Fruit fly (Drosophila melanogaster) Kc167 (cell line): ENCODE measurements around the gene CG10803.

Source experiments
- Myc ChIP-seq: fragments of >200 bp; optimal IDR thresholded peaks from 2 replicates; lab custom pipeline; 2017; ENCODE audit warnings: missing external identifiers
- Sin3A ChIP-seq: fragments of >200 bp; optimal IDR thresholded peaks from 2 replicates; lab custom pipeline; 2018; ENCODE audit warnings: missing external identifiers
- h ChIP-seq: fragments of >200 bp; optimal IDR thresholded peaks from 3 replicates; lab custom pipeline; 2018; ENCODE audit warnings: missing external identifiers
- insv ChIP-seq: fragments of >200 bp; optimal IDR thresholded peaks from 3 replicates; lab custom pipeline; 2018; ENCODE audit warnings: missing external identifiers
- psq ChIP-seq: fragments of >200 bp; optimal IDR thresholded peaks from 2 replicates; lab custom pipeline; 2017; ENCODE audit warnings: missing external identifiers
- ttk ChIP-seq: sonication (Bioruptor generic); optimal IDR thresholded peaks from 2 replicates; lab custom pipeline; 2017; ENCODE audit warnings: missing external identifiers

Gene CG10803

dm6 chrX:3473636-3474035 is 11.8 kb upstream of the CG10803 start:
- TF ChIP-seq insv (lab: Kevin White, UChicago) (no peak), Myc (lab: Kevin White, UChicago) (no peak), Sin3A (lab: Kevin White, UChicago) (no peak), h (lab: Kevin White, UChicago) (no peak), ttk (lab: Kevin White, UChicago) (no peak), psq (no peak)

DNA sequence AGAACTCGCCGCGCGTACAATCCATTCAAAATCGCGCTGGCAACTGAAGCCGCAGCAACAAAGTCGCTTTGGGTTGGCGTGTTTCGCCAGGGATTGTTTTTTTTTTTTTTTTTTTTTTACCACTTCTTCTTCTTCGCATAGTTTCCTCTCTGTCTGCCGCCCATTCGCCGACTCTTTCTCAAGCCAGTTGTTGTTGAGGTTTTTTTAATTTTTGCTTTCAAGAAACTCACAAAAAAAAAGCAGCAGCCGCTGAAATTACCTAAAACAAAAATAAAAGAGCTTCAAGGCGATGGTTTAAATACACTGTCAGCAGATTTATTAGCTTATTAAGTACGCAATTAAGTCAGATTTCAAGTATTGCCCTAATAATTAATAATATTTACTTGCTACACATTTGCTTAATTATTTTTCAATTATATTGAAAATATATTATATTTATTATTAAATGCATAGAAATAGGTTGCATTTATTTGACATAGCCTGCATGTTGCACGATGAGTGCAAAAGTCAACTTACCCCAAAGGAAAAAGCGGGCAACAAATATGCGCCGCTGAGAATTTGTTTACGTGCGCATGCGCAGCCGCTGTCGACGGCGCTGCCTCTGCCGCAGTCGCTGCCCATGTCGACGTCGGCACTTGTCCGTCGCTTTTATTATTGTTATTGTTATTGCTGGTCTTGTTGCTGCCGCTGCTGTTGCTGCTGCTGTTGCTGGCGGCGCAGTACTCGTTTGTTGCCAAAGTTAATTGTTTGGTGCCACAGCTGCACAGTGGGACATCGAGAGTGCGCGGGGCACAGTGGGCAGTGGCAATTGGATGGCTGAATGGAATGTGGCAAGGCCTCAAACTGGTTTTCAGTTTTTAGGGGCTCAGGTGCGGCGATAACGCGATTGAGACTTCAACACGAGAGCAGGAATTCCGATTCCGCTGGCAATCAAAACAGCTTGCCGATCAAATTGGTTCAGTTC is 10.7 kb upstream of the CG10803 start, which contains the start of gene CG12206:
TSS of gene CG12206 (minus strand) at position 49 of the 964 bp plus-strand sequence.
- no peak for TF ChIP-seq Sin3A (lab: Kevin White, UChicago)
- no peak for TF ChIP-seq insv (lab: Kevin White, UChicago)
- TF ChIP-seq psq, result no peak
- no peak for TF ChIP-seq h (lab: Kevin White, UChicago)
- no peak for TF ChIP-seq ttk (lab: Kevin White, UChicago)
- no peak for TF ChIP-seq Myc (lab: Kevin White, UChicago)

DNA sequence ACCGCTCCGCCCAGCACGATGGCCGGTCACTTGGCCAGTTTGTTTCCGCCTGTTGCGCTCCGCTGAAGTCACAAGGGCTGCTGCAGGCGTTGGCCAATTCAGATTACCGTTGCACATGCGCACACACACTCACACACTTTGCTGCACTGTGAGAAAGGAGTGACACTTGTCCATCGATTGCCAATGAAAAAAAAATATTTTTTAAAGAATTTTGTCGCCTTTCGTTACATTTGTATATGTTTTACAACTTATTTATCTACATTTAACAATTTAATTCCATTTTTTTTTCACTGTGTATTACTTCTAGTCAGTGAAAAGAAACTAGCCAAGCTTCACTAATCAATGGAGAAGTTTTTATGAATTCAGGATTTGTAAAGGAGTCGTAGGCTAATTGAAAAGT is 9.4 kb upstream of the CG10803 start:
- TF ChIP-seq psq (no peak), Sin3A (lab: Kevin White, UChicago) (no peak), h (lab: Kevin White, UChicago) (no peak), ttk (lab: Kevin White, UChicago) (no peak), Myc (lab: Kevin White, UChicago) (no peak), insv (lab: Kevin White, UChicago) (no peak)

- TF ChIP-seq Myc (lab: Kevin White, UChicago) (no peak), ttk (lab: Kevin White, UChicago) (no peak), Sin3A (lab: Kevin White, UChicago) (no peak), insv (lab: Kevin White, UChicago) (no peak), psq (no peak), h (lab: Kevin White, UChicago) (no peak)
Measured at dm6 chrX:3481034-3481433, 4.4 kb upstream of the CG10803 start.

DNA sequence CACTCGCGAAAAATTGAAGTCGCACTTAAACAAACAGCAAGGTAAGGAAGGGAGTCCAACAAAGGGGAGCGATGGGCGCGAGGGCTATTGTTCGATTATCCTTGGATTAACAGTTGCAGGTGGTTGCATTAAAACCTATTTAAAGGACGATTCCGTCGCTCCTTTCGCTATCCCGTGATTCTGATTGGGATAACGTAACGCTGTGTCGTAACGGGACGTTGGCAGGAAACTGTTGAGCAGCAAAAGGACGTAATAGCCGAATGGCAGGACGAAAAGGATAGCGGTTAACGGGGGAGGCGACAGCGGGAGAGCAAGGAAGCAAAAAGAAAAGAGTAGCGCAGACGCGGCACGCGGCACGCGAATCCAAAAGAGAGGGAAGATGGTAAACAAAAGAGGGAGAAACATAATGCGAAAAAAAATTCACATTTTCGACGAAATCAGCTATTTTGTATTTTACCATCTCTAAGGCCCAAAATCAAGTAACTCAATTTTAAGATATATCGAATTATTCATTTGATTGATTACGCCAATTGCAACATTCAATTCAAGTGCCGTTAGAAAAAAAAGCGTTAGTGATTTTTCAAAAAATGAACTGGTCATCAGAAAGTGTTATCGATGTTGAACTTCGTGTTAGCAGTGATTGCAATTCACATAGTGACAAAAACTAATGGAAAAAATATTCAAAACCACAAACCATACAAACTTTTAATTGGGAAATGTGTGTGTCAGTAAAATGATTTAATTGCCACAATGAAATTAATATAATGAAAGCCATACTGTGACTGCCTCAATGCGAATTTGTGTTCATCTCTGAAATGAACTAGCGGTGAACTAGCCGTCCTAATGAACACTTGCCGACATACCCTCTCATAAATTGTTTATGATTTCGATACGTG is 3.1 kb upstream of the CG10803 start, which contains the start of the genes CG10804 and CG10802:
TSS of gene CG10804 (minus strand) at position 204 of the 896 bp plus-strand sequence.
TSS of gene CG10802 (plus strand) at position 847 of the 896 bp plus-strand sequence.
- TF ChIP-seq insv (lab: Kevin White, UChicago), result no peak
- no peak for TF ChIP-seq h (lab: Kevin White, UChicago)
- no peak for TF ChIP-seq Myc (lab: Kevin White, UChicago)
- TF ChIP-seq ttk (lab: Kevin White, UChicago), result no peak
- TF ChIP-seq Sin3A (lab: Kevin White, UChicago), result no peak
- TF ChIP-seq psq, result no peak

- TF ChIP-seq h (lab: Kevin White, UChicago) (no peak), Sin3A (lab: Kevin White, UChicago) (no peak), insv (lab: Kevin White, UChicago) (no peak), ttk (lab: Kevin White, UChicago) (no peak), Myc (lab: Kevin White, UChicago) (no peak), psq (no peak)
Measured at dm6 chrX:3485871-3486270, 421 bp downstream of the CG10803 start.

DNA sequence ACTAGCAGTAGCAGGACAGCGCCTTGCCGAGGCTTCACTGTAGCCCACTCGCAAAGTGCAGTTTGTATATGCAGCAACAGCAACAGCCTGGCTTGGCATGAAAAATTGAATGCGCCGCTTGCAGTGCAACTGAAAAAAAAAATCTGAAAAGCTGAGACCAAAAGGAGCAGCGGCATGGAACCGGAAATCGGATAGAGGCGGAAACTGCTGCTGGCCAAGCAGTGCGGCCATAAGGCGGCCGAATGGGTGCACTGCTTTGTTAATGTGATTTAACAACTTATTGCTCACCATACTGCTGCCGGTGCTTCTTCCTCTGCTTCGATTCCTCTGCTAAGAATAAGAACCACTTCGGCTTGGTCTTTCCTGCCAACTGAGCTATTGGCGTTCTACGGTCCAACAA is 18.8 kb downstream of the CG10803 start:
- no peak for TF ChIP-seq Myc (lab: Kevin White, UChicago)
- TF ChIP-seq Sin3A (lab: Kevin White, UChicago), result no peak
- TF ChIP-seq insv (lab: Kevin White, UChicago), result no peak
- no peak for TF ChIP-seq psq
- no peak for TF ChIP-seq h (lab: Kevin White, UChicago)
- TF ChIP-seq ttk (lab: Kevin White, UChicago), result no peak

DNA sequence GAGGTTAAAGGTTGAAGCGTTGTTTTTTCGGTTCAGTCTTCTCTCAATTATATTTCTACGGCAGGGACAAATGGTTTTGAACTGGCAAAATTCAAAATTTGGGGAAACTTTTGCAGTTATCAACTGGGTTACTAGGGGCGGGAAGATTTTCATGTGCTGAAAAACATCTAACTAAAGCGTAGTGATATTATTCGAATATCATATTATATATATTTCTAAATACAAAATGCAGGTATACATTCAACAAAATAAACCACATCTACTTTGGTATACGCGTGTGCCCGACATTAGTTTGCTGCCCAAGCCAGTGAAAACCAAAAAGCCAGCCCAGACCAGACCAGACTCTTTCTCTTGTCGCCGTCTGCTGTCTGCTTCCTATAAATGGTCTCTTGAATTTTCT is 19.3 kb downstream of the CG10803 start, which contains the start of gene Gas8:
TSS of gene Gas8 (minus strand) at position 101 of the 400 bp plus-strand sequence.
- no peak for TF ChIP-seq ttk (lab: Kevin White, UChicago)
- no peak for TF ChIP-seq Sin3A (lab: Kevin White, UChicago)
- no peak for TF ChIP-seq h (lab: Kevin White, UChicago)
- no peak for TF ChIP-seq Myc (lab: Kevin White, UChicago)
- TF ChIP-seq insv (lab: Kevin White, UChicago), result no peak
- no peak for TF ChIP-seq psq

DNA sequence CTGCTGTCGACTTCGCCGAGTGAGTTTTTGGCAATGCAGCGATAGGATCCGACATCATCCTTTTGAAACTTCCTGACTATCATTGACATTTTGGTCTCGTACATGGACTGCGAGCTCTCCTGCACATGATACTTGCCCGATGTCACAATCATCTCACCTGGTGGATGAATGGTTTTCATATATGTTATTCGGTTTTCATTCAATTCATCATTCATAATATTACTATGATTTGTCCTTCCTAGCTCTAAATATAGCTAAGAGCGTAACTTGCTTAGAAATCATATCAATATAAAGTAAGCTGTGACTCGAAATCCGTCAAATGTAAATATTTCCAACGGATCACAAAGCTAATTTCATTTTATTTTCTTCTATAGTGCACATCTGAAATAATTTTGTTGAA is 28.6 kb downstream of the CG10803 start, which contains the start of gene CG13021:
TSS of gene CG13021 (plus strand) at position 301 of the 400 bp plus-strand sequence.
- no peak for TF ChIP-seq insv (lab: Kevin White, UChicago)
- no peak for TF ChIP-seq psq
- no peak for TF ChIP-seq Myc (lab: Kevin White, UChicago)
- no peak for TF ChIP-seq Sin3A (lab: Kevin White, UChicago)
- TF ChIP-seq ttk (lab: Kevin White, UChicago), result no peak
- TF ChIP-seq h (lab: Kevin White, UChicago), result no peak

dm6 chrX:3530696-3531095 is 45.2 kb downstream of the CG10803 start:
- TF ChIP-seq h (lab: Kevin White, UChicago) (no peak), insv (lab: Kevin White, UChicago) (no peak), ttk (lab: Kevin White, UChicago) (no peak), Sin3A (lab: Kevin White, UChicago) (no peak), Myc (lab: Kevin White, UChicago) (no peak), psq (no peak)
